Worm (Caenorhabditis elegans) whole organism, L2 larva: ENCODE data around the gene ptc-3.

ENCODE experiments used
- F13H6.1 ChIP-seq: sonication (generic microtip); optimal IDR thresholded peaks from 2 replicates; lab custom pipeline; 2016; ENCODE audit warnings: missing genetic modification characterization, missing compliant biosample characterization
- R02D3.7 ChIP-seq: fragments of 150-350 bp; optimal IDR thresholded peaks from 2 replicates; lab custom pipeline; 2014; ENCODE audit warnings: missing biosample characterization, missing genetic modification characterization
- Y55F3AM.14 ChIP-seq: fragments of 200-800 bp; sonication (Bioruptor generic); optimal IDR thresholded peaks from 2 replicates; lab custom pipeline; 2018; ENCODE audit warnings: mild to moderate bottlenecking, missing genetic modification characterization, missing compliant biosample characterization
- aly-2 ChIP-seq: fragments of 150-350 bp; optimal IDR thresholded peaks from 2 replicates; lab custom pipeline; 2014; ENCODE audit warnings: missing biosample characterization, missing genetic modification characterization
- ama-1 ChIP-seq: fragments of 150-350 bp; optimal IDR thresholded peaks from 2 replicates; lab custom pipeline; 2018; ENCODE audit warnings: inconsistent platforms
- blmp-1 ChIP-seq: sonication (generic microtip); optimal IDR thresholded peaks from 2 replicates; lab custom pipeline; 2017; ENCODE audit warnings: missing genetic modification characterization, mild to moderate bottlenecking, missing compliant biosample characterization, antibody characterized with exemption, moderate library complexity; ENCODE audit not compliant: insufficient read depth
- ceh-82 ChIP-seq: fragments of 150-350 bp; optimal IDR thresholded peaks from 2 replicates; lab custom pipeline; 2014; ENCODE audit warnings: missing biosample characterization, missing genetic modification characterization
- dmd-4 ChIP-seq: sonication (generic microtip); optimal IDR thresholded peaks from 2 replicates; lab custom pipeline; 2017; ENCODE audit warnings: missing biosample characterization, missing genetic modification characterization
- egl-27 ChIP-seq: sonication (generic microtip); optimal IDR thresholded peaks from 3 replicates; lab custom pipeline; 2017; ENCODE audit warnings: missing biosample characterization, missing genetic modification reagents, missing genetic modification characterization
- fos-1 ChIP-seq: fragments of 150-350 bp; optimal IDR thresholded peaks from 2 replicates; lab custom pipeline; 2014; ENCODE audit warnings: missing biosample characterization, missing genetic modification characterization
- lin-11 ChIP-seq: fragments of 150-350 bp; sonication (generic microtip); optimal IDR thresholded peaks from 2 replicates; lab custom pipeline; 2014; ENCODE audit warnings: missing biosample characterization, missing genetic modification characterization, inconsistent platforms, mixed read lengths
- lin-13 ChIP-seq: fragments of 150-350 bp; optimal IDR thresholded peaks from 2 replicates; lab custom pipeline; 2014; ENCODE audit warnings: missing biosample characterization, missing genetic modification reagents, missing genetic modification characterization
- lin-39 ChIP-seq: fragments of 150-350 bp; optimal IDR thresholded peaks from 2 replicates; lab custom pipeline; 2014; ENCODE audit warnings: missing biosample characterization, missing genetic modification reagents, missing genetic modification characterization
- mab-5 ChIP-seq: fragments of 150-350 bp; optimal IDR thresholded peaks from 2 replicates; lab custom pipeline; 2014; ENCODE audit warnings: missing biosample characterization, missing genetic modification characterization
- mbf-1 ChIP-seq: sonication (generic microtip); optimal IDR thresholded peaks from 2 replicates; lab custom pipeline; 2017; ENCODE audit warnings: missing biosample characterization, missing genetic modification characterization
- mdl-1 ChIP-seq, 2 experiments: fragments of 150-350 bp in 1 of 2; sonication (generic microtip) in 1 of 2; optimal IDR thresholded peaks; 2 replicates each; lab custom pipeline; 2017; ENCODE audit warnings: missing biosample characterization in 2 of 2, missing genetic modification characterization in 2 of 2
- nhr-11 ChIP-seq: fragments of 150-350 bp; optimal IDR thresholded peaks from 2 replicates; lab custom pipeline; 2014; ENCODE audit warnings: missing biosample characterization, missing genetic modification characterization
- nhr-12 ChIP-seq: fragments of 150-350 bp; optimal IDR thresholded peaks from 2 replicates; lab custom pipeline; 2014; ENCODE audit warnings: missing biosample characterization, missing genetic modification characterization
- nhr-129 ChIP-seq: fragments of 150-350 bp; optimal IDR thresholded peaks from 2 replicates; lab custom pipeline; 2014; ENCODE audit warnings: missing biosample characterization, missing genetic modification characterization
- nhr-23 ChIP-seq: fragments of 150-350 bp; optimal IDR thresholded peaks from 2 replicates; lab custom pipeline; 2014; ENCODE audit warnings: missing biosample characterization, missing genetic modification reagents, missing genetic modification characterization
- nhr-25 ChIP-seq: fragments of 150-350 bp; sonication (generic microtip); optimal IDR thresholded peaks from 3 replicates; lab custom pipeline; 2014; ENCODE audit warnings: missing biosample characterization, missing genetic modification characterization
- nhr-6 ChIP-seq: fragments of 150-350 bp; optimal IDR thresholded peaks from 2 replicates; lab custom pipeline; 2014; ENCODE audit warnings: missing biosample characterization, missing genetic modification characterization
- sem-4 ChIP-seq: fragments of 150-350 bp; optimal IDR thresholded peaks from 2 replicates; lab custom pipeline; 2014; ENCODE audit warnings: missing biosample characterization, missing genetic modification reagents, missing genetic modification characterization
- skn-1 ChIP-seq: sonication (generic microtip); optimal IDR thresholded peaks from 2 replicates; lab custom pipeline; 2017; ENCODE audit warnings: missing biosample characterization, missing genetic modification characterization
- sma-3 ChIP-seq: sonication (generic microtip); optimal IDR thresholded peaks from 2 replicates; lab custom pipeline; 2016; ENCODE audit warnings: missing genetic modification reagents, missing genetic modification characterization, missing compliant biosample characterization
- sma-9 ChIP-seq, 2 experiments: fragments of 150-350 bp in 1 of 2; sonication (generic microtip) in 1 of 2; optimal IDR thresholded peaks; 2 replicates each; lab custom pipeline; 2014 to 2016; ENCODE audit warnings: missing genetic modification characterization in 2 of 2, mild to moderate bottlenecking in 1 of 2, missing biosample characterization in 1 of 2, missing compliant biosample characterization in 1 of 2, missing genetic modification reagents in 1 of 2, moderate library complexity in 1 of 2
- unc-39 ChIP-seq: fragments of 150-350 bp; optimal IDR thresholded peaks from 2 replicates; lab custom pipeline; 2014; ENCODE audit warnings: missing biosample characterization, missing genetic modification characterization
- unc-55 ChIP-seq: fragments of 150-350 bp; sonication (generic microtip); optimal IDR thresholded peaks from 3 replicates; lab custom pipeline; 2014; ENCODE audit warnings: missing biosample characterization, missing genetic modification reagents, missing genetic modification characterization
- unc-62 ChIP-seq: fragments of 150-350 bp; optimal IDR thresholded peaks from 2 replicates; lab custom pipeline; 2014; ENCODE audit warnings: missing biosample characterization, missing genetic modification reagents, missing genetic modification characterization
- ztf-1 ChIP-seq: fragments of 200-800 bp; sonication (Bioruptor generic); conservative IDR thresholded peaks from 2 replicates; pipeline ENCODE4 v1.3.6; 2022; ENCODE audit warnings: missing genetic modification characterization, missing compliant biosample characterization
- ztf-4 ChIP-seq: fragments of 150-350 bp; optimal IDR thresholded peaks from 2 replicates; lab custom pipeline; 2014; ENCODE audit warnings: missing biosample characterization, missing genetic modification characterization

ptc-3 gene

ce11 chrII:2854794-2855193 is 2.4 kb upstream of the ptc-3 start:
- TF ChIP-seq F13H6.1 (tag; lab: Kevin White, UChicago) = peak; percentile 12
- TF ChIP-seq sma-3 (GFP tag; lab: Kevin White, UChicago) = peak; percentile 6
- TF ChIP-seq ama-1 (lab: Kevin White, UChicago) = no peak
- peak; percentile 63 for TF ChIP-seq nhr-25 (tag; lab: Kevin White, UChicago)
- TF ChIP-seq mbf-1 (tag; lab: Kevin White, UChicago) = no peak
- peak; percentile 25 for TF ChIP-seq nhr-129 (tag; lab: Kevin White, UChicago)
- peak; percentile 12 for TF ChIP-seq blmp-1 (tag; lab: Kevin White, UChicago)
- TF ChIP-seq, all 48 proteins: peak for 5

- TF ChIP-seq nhr-25 (tag; lab: Kevin White, UChicago) = peak; percentile 53
- no peak for TF ChIP-seq lin-39 (tag; lab: Kevin White, UChicago)
- no peak for TF ChIP-seq F13H6.1 (tag; lab: Kevin White, UChicago)
- TF ChIP-seq nhr-23 (tag; lab: Kevin White, UChicago) = no peak
- no peak for TF ChIP-seq mab-5 (tag; lab: Kevin White, UChicago)
- no peak for TF ChIP-seq ztf-1
- no peak for TF ChIP-seq nhr-6 (tag; lab: Kevin White, UChicago)
- peak; percentile 43 for TF ChIP-seq blmp-1 (tag; lab: Kevin White, UChicago)
- no peak for TF ChIP-seq ceh-82 (tag; lab: Kevin White, UChicago)
- TF ChIP-seq, all 48 proteins: peak for 2
Observed at ce11 chrII:2853767-2854166, 1.4 kb upstream of the ptc-3 start.

- TF ChIP-seq Y55F3AM.14 (no peak), skn-1 (tag; lab: Kevin White, UChicago) (no peak), unc-62 (GFP tag; lab: Kevin White, UChicago) (no peak), sem-4 (tag; lab: Kevin White, UChicago) (no peak), sma-9 (GFP tag; optimal IDR thresholded peaks at IDR 0.05; lab: Kevin White, UChicago) (no peak), sma-9 (tag; optimal IDR thresholded peaks at IDR 0.05; lab: Kevin White, UChicago) (no peak), mdl-1 (tag; optimal IDR thresholded peaks at IDR 0.05; lab: Kevin White, UChicago) (no peak), unc-39 (tag; lab: Kevin White, UChicago) (no peak), ztf-4 (tag; lab: Kevin White, UChicago) (no peak), nhr-12 (tag; lab: Kevin White, UChicago) (no peak), aly-2 (tag; lab: Kevin White, UChicago) (no peak), nhr-23 (tag; lab: Kevin White, UChicago) (no peak)
Observed at ce11 chrII:2846552-2846951, 5.8 kb downstream of the ptc-3 start.

- no peak for TF ChIP-seq F13H6.1 (tag; lab: Kevin White, UChicago)
- TF ChIP-seq, all 48 proteins: peak for 0
Observed at ce11 chrII:2845674-2846073, 6.7 kb downstream of the ptc-3 start.

ce11 chrII:2843088-2843487 is 9.3 kb downstream of the ptc-3 start, which contains the start of gene Y110A2AL.7:
Gene Y110A2AL.7 (minus strand): TSS chrII:2843188.
- no peak for TF ChIP-seq egl-27 (tag; lab: Kevin White, UChicago)
- no peak for TF ChIP-seq dmd-4 (tag; lab: Kevin White, UChicago)
- no peak for TF ChIP-seq nhr-12 (tag; lab: Kevin White, UChicago)
- TF ChIP-seq fos-1 (tag; lab: Kevin White, UChicago) = no peak
- TF ChIP-seq Y55F3AM.14 = no peak
- TF ChIP-seq F13H6.1 (tag; lab: Kevin White, UChicago) = no peak
- no peak for TF ChIP-seq sma-3 (GFP tag; lab: Kevin White, UChicago)
- TF ChIP-seq R02D3.7 (tag; lab: Kevin White, UChicago) = no peak
- TF ChIP-seq aly-2 (tag; lab: Kevin White, UChicago) = no peak
- no peak for TF ChIP-seq nhr-11 (tag; lab: Kevin White, UChicago)
- TF ChIP-seq unc-55 (GFP tag; lab: Kevin White, UChicago) = no peak
- no peak for TF ChIP-seq lin-13 (GFP tag; lab: Kevin White, UChicago)
- TF ChIP-seq sma-9 (GFP tag; optimal IDR thresholded peaks at IDR 0.05; lab: Kevin White, UChicago) = no peak
- TF ChIP-seq sma-9 (tag; optimal IDR thresholded peaks at IDR 0.05; lab: Kevin White, UChicago) = no peak
- no peak for TF ChIP-seq mbf-1 (tag; lab: Kevin White, UChicago)
- TF ChIP-seq lin-11 (tag; lab: Kevin White, UChicago) = no peak
